Worm (Caenorhabditis elegans) whole organism, L4 larva: Measurements from ENCODE around the gene F19G12.8.

Source experiments
- D1046.2 ChIP-seq: fragments of 200-800 bp; sonication (Bioruptor generic); IDR thresholded peaks from 2 replicates; pipeline ENCODE4 v1.3.6; 2022; ENCODE audit warnings: missing genetic modification characterization, missing compliant biosample characterization
- F10B5.3 ChIP-seq: sonication (generic microtip); optimal IDR thresholded peaks from 2 replicates; lab custom pipeline; 2016; ENCODE audit warnings: mild to moderate bottlenecking, missing genetic modification characterization, missing compliant biosample characterization
- F26F4.8 ChIP-seq: fragments of 200-800 bp; sonication (Bioruptor generic); conservative IDR thresholded peaks from 2 replicates; pipeline ENCODE4 v1.3.6; 2022; ENCODE audit warnings: missing genetic modification characterization, missing compliant biosample characterization
- F37D6.2 ChIP-seq: sonication (generic microtip); optimal IDR thresholded peaks from 2 replicates; lab custom pipeline; 2016; ENCODE audit warnings: mild to moderate bottlenecking, missing genetic modification characterization, missing compliant biosample characterization
- F44E2.7 ChIP-seq: fragments of 200-800 bp; sonication (Bioruptor generic); IDR thresholded peaks from 2 replicates; pipeline ENCODE4 v2.1.2; 2022; ENCODE audit warnings: missing genetic modification characterization, missing compliant biosample characterization
- F49E8.2 ChIP-seq: sonication (generic microtip); optimal IDR thresholded peaks from 2 replicates; lab custom pipeline; 2016; ENCODE audit warnings: missing compliant biosample characterization, mild to moderate bottlenecking, missing genetic modification characterization, borderline replicate concordance
- T20F7.1 ChIP-seq: fragments of 200-800 bp; sonication (Bioruptor generic); optimal IDR thresholded peaks from 2 replicates; lab custom pipeline; 2018; ENCODE audit warnings: mild to moderate bottlenecking, missing genetic modification characterization, missing compliant biosample characterization
- T26A8.4 ChIP-seq: fragments of 200-800 bp; sonication (Bioruptor generic); IDR thresholded peaks from 2 replicates; pipeline ENCODE4 v1.3.6; 2022; ENCODE audit warnings: missing genetic modification characterization, missing compliant biosample characterization
- Y105C5A.15 ChIP-seq: fragments of 200-800 bp; sonication (Bioruptor generic); IDR thresholded peaks from 2 replicates; pipeline ENCODE4 v1.3.6; 2022; ENCODE audit warnings: missing genetic modification characterization, missing compliant biosample characterization
- Y5F2A.4 ChIP-seq: fragments of 200-800 bp; sonication (Bioruptor generic); optimal IDR thresholded peaks from 2 replicates; lab custom pipeline; 2018; ENCODE audit warnings: mild to moderate bottlenecking, missing genetic modification characterization, missing compliant biosample characterization
- Y75B8A.6 ChIP-seq: fragments of 200-800 bp; sonication (Bioruptor generic); IDR thresholded peaks from 2 replicates; pipeline ENCODE4 v1.3.6; 2022; ENCODE audit warnings: missing genetic modification reagents, missing genetic modification characterization, missing compliant biosample characterization
- ZK546.5 ChIP-seq, 2 experiments: sonication (generic microtip); optimal IDR thresholded peaks; 2 replicates each; lab custom pipeline; 2017; ENCODE audit warnings: missing biosample characterization in 2 of 2, missing genetic modification characterization in 2 of 2
- ama-1 ChIP-seq: fragments of 150-350 bp; optimal IDR thresholded peaks from 2 replicates; lab custom pipeline; 2014; ENCODE audit warnings: inconsistent platforms, mixed read lengths
- ceh-44 ChIP-seq: fragments of 200-800 bp; sonication (Bioruptor generic); IDR thresholded peaks from 2 replicates; pipeline ENCODE4 v1.3.6; 2022; ENCODE audit warnings: missing genetic modification reagents, missing genetic modification characterization, missing compliant biosample characterization
- ceh-62 ChIP-seq: sonication (generic microtip); optimal IDR thresholded peaks from 2 replicates; lab custom pipeline; 2017; ENCODE audit warnings: missing biosample characterization, missing genetic modification characterization
- ces-1 ChIP-seq: fragments of 150-350 bp; sonication (generic microtip); optimal IDR thresholded peaks from 4 replicates; lab custom pipeline; 2014; ENCODE audit warnings: missing biosample characterization, missing genetic modification reagents, missing genetic modification characterization
- cey-2 ChIP-seq: sonication (generic microtip); optimal IDR thresholded peaks from 3 replicates; lab custom pipeline; 2017; ENCODE audit warnings: missing genetic modification characterization, mild to moderate bottlenecking, missing compliant biosample characterization, antibody characterized with exemption, borderline replicate concordance; ENCODE audit not compliant: insufficient read depth
- dmd-8 ChIP-seq: fragments of 200-800 bp; sonication (Bioruptor generic); IDR thresholded peaks from 2 replicates; pipeline ENCODE4 v1.3.6; 2022; ENCODE audit warnings: missing genetic modification characterization, missing compliant biosample characterization
- dpl-1 ChIP-seq: fragments of 150-350 bp; optimal IDR thresholded peaks from 2 replicates; lab custom pipeline; 2014; ENCODE audit warnings: missing biosample characterization, missing genetic modification reagents, missing genetic modification characterization
- dve-1 ChIP-seq: sonication (generic microtip); optimal IDR thresholded peaks from 2 replicates; lab custom pipeline; 2017; ENCODE audit warnings: antibody characterized with exemption, mild to moderate bottlenecking, missing genetic modification characterization, missing compliant biosample characterization; ENCODE audit not compliant: insufficient read depth
- egl-27 ChIP-seq: sonication (generic microtip); optimal IDR thresholded peaks from 3 replicates; lab custom pipeline; 2017; ENCODE audit warnings: missing biosample characterization, missing genetic modification reagents, missing genetic modification characterization
- egl-43 ChIP-seq: fragments of 200-800 bp; sonication (Bioruptor generic); IDR thresholded peaks from 2 replicates; pipeline ENCODE4 v1.3.6; 2022; ENCODE audit warnings: missing genetic modification reagents, missing genetic modification characterization, missing compliant biosample characterization
- fkh-10 ChIP-seq: fragments of 150-350 bp; optimal IDR thresholded peaks from 2 replicates; lab custom pipeline; 2014; ENCODE audit warnings: missing biosample characterization, missing genetic modification reagents, missing genetic modification characterization
- hmg-1.1 ChIP-seq: fragments of 200-800 bp; sonication (Bioruptor generic); IDR thresholded peaks from 2 replicates; pipeline ENCODE4 v1.3.6; 2022; ENCODE audit warnings: missing genetic modification reagents, missing genetic modification characterization, missing compliant biosample characterization
- lim-7 ChIP-seq: fragments of 200-800 bp; sonication (Bioruptor generic); IDR thresholded peaks from 2 replicates; pipeline ENCODE4 v1.3.6; 2022; ENCODE audit warnings: missing genetic modification characterization, missing compliant biosample characterization
- lin-13 ChIP-seq: fragments of 150-350 bp; optimal IDR thresholded peaks from 2 replicates; lab custom pipeline; 2014; ENCODE audit warnings: missing biosample characterization, missing genetic modification reagents, missing genetic modification characterization
- lin-29 ChIP-seq: fragments of 200-800 bp; sonication (Bioruptor generic); IDR thresholded peaks from 2 replicates; pipeline ENCODE4 v1.3.6; 2022; ENCODE audit warnings: missing genetic modification reagents, missing genetic modification characterization, missing compliant biosample characterization
- lin-38 ChIP-seq: fragments of 200-800 bp; sonication (Bioruptor generic); IDR thresholded peaks from 2 replicates; pipeline ENCODE4 v1.3.6; 2022; ENCODE audit warnings: missing genetic modification reagents, missing genetic modification characterization, missing compliant biosample characterization
- lin-39 ChIP-seq: fragments of 150-350 bp; optimal IDR thresholded peaks from 2 replicates; lab custom pipeline; 2014; ENCODE audit warnings: missing biosample characterization, missing genetic modification reagents, missing genetic modification characterization
- madf-9 ChIP-seq: fragments of 200-800 bp; sonication (Bioruptor generic); conservative IDR thresholded peaks from 2 replicates; pipeline ENCODE4 v1.3.6; 2022; ENCODE audit warnings: missing genetic modification reagents, missing genetic modification characterization, missing compliant biosample characterization
- mdt-29 ChIP-seq: fragments of 200-800 bp; sonication (Bioruptor generic); IDR thresholded peaks from 2 replicates; pipeline ENCODE4 v1.3.6; 2022; ENCODE audit warnings: missing genetic modification reagents, missing genetic modification characterization, missing compliant biosample characterization
- mep-1 ChIP-seq: fragments of 150-350 bp; sonication (generic microtip); optimal IDR thresholded peaks from 3 replicates; lab custom pipeline; 2014; ENCODE audit warnings: missing biosample characterization, missing genetic modification characterization
- mes-2 ChIP-seq: sonication (generic microtip); optimal IDR thresholded peaks from 2 replicates; lab custom pipeline; 2016; ENCODE audit warnings: missing genotype, mild to moderate bottlenecking, missing genetic modification characterization, missing compliant biosample characterization; ENCODE audit not compliant: poor library complexity, severe bottlenecking
- mxl-3 ChIP-seq: fragments of 200-800 bp; sonication (Bioruptor generic); optimal IDR thresholded peaks from 2 replicates; lab custom pipeline; 2018; ENCODE audit warnings: mild to moderate bottlenecking, missing genetic modification characterization, missing compliant biosample characterization
- nhr-10 ChIP-seq: fragments of 150-350 bp; optimal IDR thresholded peaks from 2 replicates; lab custom pipeline; 2014; ENCODE audit warnings: missing biosample characterization, missing genetic modification characterization
- nhr-11 ChIP-seq: fragments of 150-350 bp; optimal IDR thresholded peaks from 2 replicates; lab custom pipeline; 2014; ENCODE audit warnings: missing biosample characterization, missing genetic modification characterization
- nhr-111 ChIP-seq: fragments of 200-800 bp; sonication (Bioruptor generic); optimal IDR thresholded peaks from 2 replicates; lab custom pipeline; 2018; ENCODE audit warnings: mild to moderate bottlenecking, missing genetic modification characterization, missing compliant biosample characterization
- nhr-28 ChIP-seq: fragments of 150-350 bp; optimal IDR thresholded peaks from 2 replicates; lab custom pipeline; 2014; ENCODE audit warnings: missing biosample characterization, missing genetic modification characterization
- nhr-76 ChIP-seq: fragments of 150-350 bp; optimal IDR thresholded peaks from 2 replicates; lab custom pipeline; 2014; ENCODE audit warnings: missing biosample characterization, missing genetic modification characterization
- nhr-77 ChIP-seq: fragments of 150-350 bp; optimal IDR thresholded peaks from 2 replicates; lab custom pipeline; 2014; ENCODE audit warnings: missing biosample characterization, missing genetic modification characterization
- pha-4 ChIP-seq, 2 experiments: fragments of 150-350 bp in 1 of 2; fragments of 200-800 bp in 1 of 2; sonication (Bioruptor generic) in 1 of 2; IDR thresholded peaks in 1 of 2; optimal IDR thresholded peaks in 1 of 2; 2 replicates each; pipeline versions ENCODE4 v1.3.6 to Lab custom; 2014 to 2022; ENCODE audit warnings: missing genetic modification characterization in 2 of 2, missing genetic modification reagents in 2 of 2, missing biosample characterization in 1 of 2, missing compliant biosample characterization in 1 of 2
- rbr-2 ChIP-seq: sonication (generic microtip); optimal IDR thresholded peaks from 2 replicates; lab custom pipeline; 2016; ENCODE audit warnings: missing genotype, missing genetic modification characterization, missing compliant biosample characterization
- skn-1 ChIP-seq: fragments of 150-350 bp; optimal IDR thresholded peaks from 2 replicates; lab custom pipeline; 2014; ENCODE audit warnings: missing biosample characterization, missing genetic modification characterization
- spr-1 ChIP-seq: sonication (generic microtip); optimal IDR thresholded peaks from 2 replicates; lab custom pipeline; 2016; ENCODE audit warnings: mild to moderate bottlenecking, missing genetic modification characterization, missing compliant biosample characterization
- tag-97 ChIP-seq: fragments of 200-800 bp; sonication (Bioruptor generic); IDR thresholded peaks from 2 replicates; pipeline ENCODE4 v1.3.6; 2022; ENCODE audit warnings: missing genetic modification characterization, missing compliant biosample characterization
- unc-39 ChIP-seq: sonication (generic microtip); optimal IDR thresholded peaks from 2 replicates; lab custom pipeline; 2017; ENCODE audit warnings: missing biosample characterization, missing genetic modification characterization
- vab-7 ChIP-seq: fragments of 200-800 bp; sonication (Bioruptor generic); IDR thresholded peaks from 2 replicates; pipeline ENCODE4 v1.3.6; 2022; ENCODE audit warnings: missing genetic modification reagents, missing genetic modification characterization, missing compliant biosample characterization
- zag-1 ChIP-seq: fragments of 150-350 bp; optimal IDR thresholded peaks from 2 replicates; lab custom pipeline; 2014; ENCODE audit warnings: missing biosample characterization, missing genetic modification characterization
- zip-2 ChIP-seq: fragments of 150-350 bp; optimal IDR thresholded peaks from 2 replicates; lab custom pipeline; 2014; ENCODE audit warnings: missing biosample characterization, missing genetic modification characterization
- ztf-11 ChIP-seq: fragments of 150-350 bp; optimal IDR thresholded peaks from 2 replicates; lab custom pipeline; 2014; ENCODE audit warnings: missing biosample characterization, missing genetic modification characterization
- ztf-7 ChIP-seq: fragments of 150-350 bp; optimal IDR thresholded peaks from 2 replicates; lab custom pipeline; 2014; ENCODE audit warnings: missing biosample characterization, missing genetic modification characterization

F19G12.8 gene

DNA sequence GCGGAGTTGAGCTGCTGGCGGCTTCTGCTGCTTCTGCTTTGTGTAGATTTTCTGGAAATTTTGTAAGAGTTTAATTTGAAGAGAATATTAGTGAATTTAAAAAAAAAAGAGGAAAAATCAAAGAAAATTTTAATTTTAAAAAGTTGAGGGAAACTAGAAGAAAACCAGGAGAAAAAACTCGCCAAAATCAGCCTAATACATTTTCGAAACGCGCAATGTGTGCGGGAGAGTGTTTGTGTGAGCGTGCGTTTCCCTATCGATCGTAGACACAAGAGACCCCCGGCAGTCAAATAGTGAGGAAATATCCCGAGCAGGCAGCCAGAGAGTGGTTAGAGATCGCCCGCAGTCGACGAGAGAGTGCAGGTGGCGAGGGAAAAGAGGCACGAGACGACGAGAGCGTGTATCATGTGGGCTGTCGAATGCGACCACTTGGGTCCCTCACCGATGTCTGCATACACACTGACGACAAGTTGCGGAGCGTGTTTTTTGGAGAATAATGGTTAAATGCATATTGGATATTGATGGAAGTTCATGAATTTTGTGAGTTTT, 29.5 kb downstream of the F19G12.8 start, which contains the start of gene zfp-3 (continued):
- TF ChIP-seq lin-38 (GFP tag; lab: Robert Waterston, UW) (peak; percentile 78), nhr-10 (tag; lab: Kevin White, UChicago) (no peak), ama-1 (lab: Kevin White, UChicago) (peak; percentile 7), hmg-1.1 (GFP tag; lab: Robert Waterston, UW) (peak; percentile 96), lin-13 (GFP tag; lab: Kevin White, UChicago) (peak; percentile 67), mep-1 (tag; lab: Kevin White, UChicago) (peak; percentile 97), F49E8.2 (tag; lab: Kevin White, UChicago) (no peak), skn-1 (tag; lab: Kevin White, UChicago) (peak; percentile 6), ztf-11 (tag; lab: Kevin White, UChicago) (no peak), egl-27 (no peak), vab-7 (GFP tag; lab: Robert Waterston, UW) (peak; percentile 43; the same call in 1 of the 2 replicates), madf-9 (GFP tag; lab: Robert Waterston, UW) (peak; percentile 81), T20F7.1 (no peak), Y105C5A.15 (GFP tag; lab: Robert Waterston, UW) (0 out of 2 replicates have a peak, but pooled peaks have one; percentile 31), lim-7 (no peak), ztf-7 (tag; lab: Kevin White, UChicago) (peak; percentile 83), unc-39 (no peak), nhr-111 (GFP tag; lab: Kevin White, UChicago) (no peak), tag-97 (GFP tag; lab: Robert Waterston, UW) (no peak), lin-29 (GFP tag; lab: Robert Waterston, UW) (no peak), nhr-76 (tag; lab: Kevin White, UChicago) (no peak), fkh-10 (GFP tag; lab: Kevin White, UChicago) (peak; percentile 95), cey-2 (no peak), zag-1 (tag; lab: Kevin White, UChicago) (peak; percentile 58), mdt-29 (GFP tag; lab: Robert Waterston, UW) (peak; percentile 76), egl-43 (GFP tag; lab: Robert Waterston, UW) (peak; percentile 81), pha-4 (GFP tag; IDR thresholded peaks at IDR 0.05; lab: Robert Waterston, UW) (peak; percentile 84), pha-4 (tag; optimal IDR thresholded peaks at IDR 0.05; lab: Kevin White, UChicago) (peak; percentile 28), mxl-3 (GFP tag; lab: Kevin White, UChicago) (peak; percentile 90), ces-1 (peak; percentile 2), nhr-28 (tag; lab: Kevin White, UChicago) (peak; percentile 82), ZK546.5 (tag; optimal IDR thresholded peaks at IDR 0.05; lab: Kevin White, UChicago) (peak in 1 of 2 experiments; percentile 59), zip-2 (no peak), nhr-11 (tag; lab: Kevin White, UChicago) (peak; percentile 94), dmd-8 (GFP tag; lab: Robert Waterston, UW) (0 out of 2 replicates have a peak, but pooled peaks have one; percentile 17), F10B5.3 (tag; lab: Kevin White, UChicago) (peak; percentile 71), dve-1 (tag; lab: Kevin White, UChicago) (peak; percentile 97), F44E2.7 (GFP tag; lab: Robert Waterston, UW) (no peak), T26A8.4 (peak; percentile 87), spr-1 (tag; lab: Kevin White, UChicago) (peak; percentile 87), nhr-77 (tag; lab: Kevin White, UChicago) (peak; percentile 88), ceh-62 (tag; lab: Kevin White, UChicago) (no peak), rbr-2 (tag; lab: Kevin White, UChicago) (peak; percentile 95), F26F4.8 (no peak), dpl-1 (GFP tag; lab: Kevin White, UChicago) (peak; percentile 72), Y5F2A.4 (GFP tag; lab: Kevin White, UChicago) (peak; percentile 41), lin-39 (tag; lab: Kevin White, UChicago) (no peak), ceh-44 (GFP tag; lab: Robert Waterston, UW) (no peak), mes-2 (peak; percentile 86), F37D6.2 (peak; percentile 85), D1046.2 (GFP tag; lab: Robert Waterston, UW) (no peak), Y75B8A.6 (no peak)
